Worm (Caenorhabditis elegans) whole organism, L3 larva: Measurements from ENCODE around the gene F33G12.7.

Source experiments
- fkh-10 ChIP-seq: sonication (generic microtip); optimal IDR thresholded peaks from 2 replicates; lab custom pipeline; 2017; ENCODE audit warnings: missing biosample characterization, missing genetic modification reagents, missing genetic modification characterization
- fkh-2 ChIP-seq: fragments of 150-350 bp; optimal IDR thresholded peaks from 2 replicates; lab custom pipeline; 2014; ENCODE audit warnings: missing biosample characterization, missing genetic modification reagents, missing genetic modification characterization
- jun-1 ChIP-seq: fragments of 150-350 bp; optimal IDR thresholded peaks from 2 replicates; lab custom pipeline; 2014; ENCODE audit warnings: missing biosample characterization, missing genetic modification reagents, missing genetic modification characterization
- nhr-11 ChIP-seq: fragments of 150-350 bp; optimal IDR thresholded peaks from 2 replicates; lab custom pipeline; 2014; ENCODE audit warnings: missing biosample characterization, missing genetic modification characterization
- nhr-12 ChIP-seq: fragments of 150-350 bp; optimal IDR thresholded peaks from 2 replicates; lab custom pipeline; 2014; ENCODE audit warnings: missing biosample characterization, missing genetic modification characterization
- nhr-23 ChIP-seq: fragments of 150-350 bp; optimal IDR thresholded peaks from 2 replicates; lab custom pipeline; 2014; ENCODE audit warnings: missing biosample characterization, missing genetic modification reagents, missing genetic modification characterization
- nhr-237 ChIP-seq: fragments of 150-350 bp; optimal IDR thresholded peaks from 2 replicates; lab custom pipeline; 2014; ENCODE audit warnings: missing biosample characterization, missing genetic modification characterization
- nhr-77 ChIP-seq: fragments of 150-350 bp; optimal IDR thresholded peaks from 2 replicates; lab custom pipeline; 2014; ENCODE audit warnings: missing biosample characterization, missing genetic modification characterization
- skn-1 ChIP-seq: fragments of 150-350 bp; optimal IDR thresholded peaks from 2 replicates; lab custom pipeline; 2014; ENCODE audit warnings: missing biosample characterization, missing genetic modification characterization
- tbx-2 ChIP-seq: sonication (generic microtip); optimal IDR thresholded peaks from 2 replicates; lab custom pipeline; 2016; ENCODE audit warnings: mild to moderate bottlenecking, missing genetic modification characterization, missing compliant biosample characterization
- ztf-11 ChIP-seq: fragments of 150-350 bp; optimal IDR thresholded peaks from 2 replicates; lab custom pipeline; 2014; ENCODE audit warnings: missing biosample characterization, missing genetic modification characterization

Gene F33G12.7

ce11 chrII:4992977-4993376 lies 47.5 kb downstream of the F33G12.7 start, which contains the start of gene pigb-1:
Gene pigb-1 (minus strand): TSS chrII:4993077.
- TF ChIP-seq fkh-2 (tag; lab: Kevin White, UChicago) (no peak), skn-1 (tag; lab: Kevin White, UChicago) (no peak), nhr-23 (no peak), jun-1 (tag; lab: Kevin White, UChicago) (no peak), nhr-11 (tag; lab: Kevin White, UChicago) (no peak), tbx-2 (tag; lab: Kevin White, UChicago) (no peak), ztf-11 (tag; lab: Kevin White, UChicago) (no peak), fkh-10 (GFP tag; lab: Kevin White, UChicago) (no peak), nhr-12 (tag; lab: Kevin White, UChicago) (no peak), nhr-237 (tag; lab: Kevin White, UChicago) (no peak), nhr-77 (tag; lab: Kevin White, UChicago) (no peak)
